Worm (Caenorhabditis elegans) whole organism, young adult: Measurements from ENCODE around the gene hmg-1.2.

Experiments used
- F22D6.2 ChIP-seq: sonication (generic microtip); optimal IDR thresholded peaks from 2 replicates; lab custom pipeline; 2016; ENCODE audit warnings: mild to moderate bottlenecking, missing genetic modification characterization, missing compliant biosample characterization
- dpl-1 ChIP-seq: fragments of 150-350 bp; optimal IDR thresholded peaks from 2 replicates; lab custom pipeline; 2014; ENCODE audit warnings: missing biosample characterization, missing genetic modification reagents, missing genetic modification characterization
- snpc-4 ChIP-seq, 5 experiments: fragments of 150-350 bp in 1 of 5; sonication (generic microtip) in 4 of 5; optimal IDR thresholded peaks; 2 replicates each; lab custom pipeline; 2014 to 2018; ENCODE audit warnings: missing genetic modification characterization in 5 of 5, missing biosample characterization in 3 of 5, antibody characterized with exemption in 2 of 5, mild to moderate bottlenecking in 2 of 5, missing compliant biosample characterization in 2 of 5, missing genotype in 2 of 5, moderate library complexity in 2 of 5, missing genetic modification reagents in 1 of 5
- ztf-25 ChIP-seq: fragments of 200-800 bp; sonication (Bioruptor generic); IDR thresholded peaks from 2 replicates; pipeline ENCODE4 v1.3.6; 2022; ENCODE audit warnings: missing genetic modification reagents, missing genetic modification characterization, missing compliant biosample characterization

DNA sequence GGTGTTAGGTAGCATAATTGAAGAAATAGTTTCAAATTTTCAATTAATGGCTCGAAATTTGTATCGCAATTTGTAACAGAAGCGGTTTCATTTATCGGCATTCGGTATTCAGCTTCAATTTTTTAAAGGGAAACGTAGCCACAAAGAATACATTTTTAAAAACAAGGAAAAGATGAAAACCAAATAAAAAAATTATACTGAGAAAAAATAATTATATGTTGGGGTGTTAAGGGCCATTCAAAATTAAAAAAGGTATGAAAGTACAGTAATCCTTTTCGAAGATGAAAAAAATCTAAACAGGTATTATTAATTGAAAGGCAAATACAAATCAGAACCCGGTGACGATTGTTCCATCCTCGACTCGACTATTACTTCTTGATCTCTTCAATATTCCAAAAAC is 21.9 kb upstream of the hmg-1.2 start, which contains the start of gene srg-1:
- TF ChIP-seq ztf-25 (GFP tag; lab: Robert Waterston, UW) (no peak), dpl-1 (GFP tag; lab: Kevin White, UChicago) (no peak), snpc-4 (GFP tag; optimal IDR thresholded peaks at IDR 0.05; lab: Kevin White, UChicago) (no peak), snpc-4 (tag; optimal IDR thresholded peaks at IDR 0.05; lab: Kevin White, UChicago) (no peak), F22D6.2 (tag; lab: Kevin White, UChicago) (no peak)
